Worm (Caenorhabditis elegans) whole organism, mixed stage, embryonic: ENCODE measurements around the gene clec-62.

Experiments
- M03D4.4 ChIP-seq: sonication (generic microtip); optimal IDR thresholded peaks from 2 replicates; lab custom pipeline; 2017; ENCODE audit warnings: mild to moderate bottlenecking, missing genetic modification characterization, missing compliant biosample characterization
- bed-3 ChIP-seq: fragments of 200-800 bp; sonication (Bioruptor generic); optimal IDR thresholded peaks from 3 replicates; lab custom pipeline; 2018; ENCODE audit warnings: mild to moderate bottlenecking, missing genetic modification characterization, moderate library complexity, missing compliant biosample characterization
- blmp-1 ChIP-seq: fragments of 150-350 bp; optimal IDR thresholded peaks from 2 replicates; lab custom pipeline; 2014; ENCODE audit warnings: missing biosample characterization, missing genetic modification characterization
- ceh-39 ChIP-seq: fragments of 150-350 bp; optimal IDR thresholded peaks from 2 replicates; lab custom pipeline; 2014; ENCODE audit warnings: missing biosample characterization, missing genetic modification characterization
- ceh-43 ChIP-seq: fragments of 200-800 bp; sonication (Bioruptor generic); optimal IDR thresholded peaks from 2 replicates; lab custom pipeline; 2018; ENCODE audit warnings: mild to moderate bottlenecking, missing genetic modification characterization, moderate library complexity, missing compliant biosample characterization
- ceh-83 ChIP-seq: fragments of 200-800 bp; sonication (Bioruptor generic); optimal IDR thresholded peaks from 2 replicates; lab custom pipeline; 2018; ENCODE audit warnings: mild to moderate bottlenecking, missing genetic modification characterization, missing compliant biosample characterization
- ces-1 ChIP-seq: fragments of 150-350 bp; optimal IDR thresholded peaks from 2 replicates; lab custom pipeline; 2014; ENCODE audit warnings: missing biosample characterization, missing genetic modification reagents, missing genetic modification characterization
- cnd-1 ChIP-seq: fragments of 200-800 bp; sonication (Bioruptor generic); optimal IDR thresholded peaks from 2 replicates; lab custom pipeline; 2018; ENCODE audit warnings: mild to moderate bottlenecking, missing genetic modification characterization, missing compliant biosample characterization
- drap-1 ChIP-seq: fragments of 200-800 bp; sonication (Bioruptor generic); optimal IDR thresholded peaks from 3 replicates; lab custom pipeline; 2018; ENCODE audit warnings: mild to moderate bottlenecking, missing genetic modification characterization, missing compliant biosample characterization
- elt-1 ChIP-seq: sonication (generic microtip); optimal IDR thresholded peaks from 2 replicates; lab custom pipeline; 2017; ENCODE audit warnings: missing genetic modification characterization, mild to moderate bottlenecking, missing compliant biosample characterization, antibody characterized with exemption, moderate library complexity, borderline replicate concordance; ENCODE audit not compliant: insufficient read depth
- elt-3 ChIP-seq: fragments of 150-350 bp; optimal IDR thresholded peaks from 2 replicates; lab custom pipeline; 2014; ENCODE audit warnings: missing biosample characterization, missing genetic modification characterization
- flh-1 ChIP-seq: fragments of 200-800 bp; sonication (Bioruptor generic); optimal IDR thresholded peaks from 2 replicates; lab custom pipeline; 2018; ENCODE audit warnings: mild to moderate bottlenecking, missing genetic modification characterization, moderate library complexity, missing compliant biosample characterization
- lin-13 ChIP-seq: fragments of 150-350 bp; optimal IDR thresholded peaks from 2 replicates; lab custom pipeline; 2014; ENCODE audit warnings: missing biosample characterization, missing genetic modification characterization
- lin-32 ChIP-seq: fragments of 200-800 bp; sonication (Bioruptor generic); optimal IDR thresholded peaks from 2 replicates; lab custom pipeline; 2018; ENCODE audit warnings: mild to moderate bottlenecking, missing genetic modification characterization, missing compliant biosample characterization
- lsy-2 ChIP-seq: fragments of 150-350 bp; optimal IDR thresholded peaks from 2 replicates; lab custom pipeline; 2014; ENCODE audit warnings: missing biosample characterization, missing genetic modification characterization
- mab-5 ChIP-seq: fragments of 150-350 bp; optimal IDR thresholded peaks from 2 replicates; lab custom pipeline; 2014; ENCODE audit warnings: missing biosample characterization, missing genetic modification characterization
- mep-1 ChIP-seq: fragments of 150-350 bp; optimal IDR thresholded peaks from 2 replicates; lab custom pipeline; 2017; ENCODE audit warnings: missing biosample characterization, missing genetic modification reagents, missing genetic modification characterization, inconsistent platforms
- mls-2 ChIP-seq: sonication (generic microtip); optimal IDR thresholded peaks from 2 replicates; lab custom pipeline; 2016; ENCODE audit warnings: mild to moderate bottlenecking, missing genetic modification characterization, moderate library complexity, missing compliant biosample characterization
- nhr-2 ChIP-seq: fragments of 150-350 bp; optimal IDR thresholded peaks from 2 replicates; lab custom pipeline; 2014; ENCODE audit warnings: missing biosample characterization, missing genetic modification characterization
- nhr-76 ChIP-seq: sonication (generic microtip); optimal IDR thresholded peaks from 2 replicates; lab custom pipeline; 2017; ENCODE audit warnings: missing biosample characterization, missing genetic modification characterization
- sem-2 ChIP-seq: fragments of 200-800 bp; sonication (Bioruptor generic); optimal IDR thresholded peaks from 2 replicates; lab custom pipeline; 2018; ENCODE audit warnings: mild to moderate bottlenecking, missing genetic modification characterization, missing compliant biosample characterization
- snpc-4 ChIP-seq: fragments of 150-350 bp; optimal IDR thresholded peaks from 2 replicates; lab custom pipeline; 2014; ENCODE audit warnings: missing biosample characterization, missing genetic modification characterization
- sptf-1 ChIP-seq: sonication (generic microtip); optimal IDR thresholded peaks from 2 replicates; lab custom pipeline; 2017; ENCODE audit warnings: mild to moderate bottlenecking, missing genetic modification characterization, moderate library complexity, missing compliant biosample characterization
- tbx-8 ChIP-seq: fragments of 200-800 bp; sonication (Bioruptor generic); optimal IDR thresholded peaks from 2 replicates; lab custom pipeline; 2018; ENCODE audit warnings: mild to moderate bottlenecking, missing genetic modification characterization, moderate library complexity, missing compliant biosample characterization
- unc-120 ChIP-seq: sonication (generic microtip); optimal IDR thresholded peaks from 2 replicates; lab custom pipeline; 2017; ENCODE audit warnings: missing genetic modification characterization, missing compliant biosample characterization; ENCODE audit not compliant: poor library complexity, severe bottlenecking
- unc-39 ChIP-seq: fragments of 150-350 bp; optimal IDR thresholded peaks from 2 replicates; lab custom pipeline; 2014; ENCODE audit warnings: missing biosample characterization, missing genetic modification characterization
- unc-62 ChIP-seq: fragments of 150-350 bp; optimal IDR thresholded peaks from 2 replicates; lab custom pipeline; 2014; ENCODE audit warnings: missing biosample characterization, missing genetic modification reagents, missing genetic modification characterization
- ztf-11 ChIP-seq: fragments of 150-350 bp; optimal IDR thresholded peaks from 2 replicates; lab custom pipeline; 2014; ENCODE audit warnings: missing biosample characterization, missing genetic modification characterization

clec-62 gene

DNA sequence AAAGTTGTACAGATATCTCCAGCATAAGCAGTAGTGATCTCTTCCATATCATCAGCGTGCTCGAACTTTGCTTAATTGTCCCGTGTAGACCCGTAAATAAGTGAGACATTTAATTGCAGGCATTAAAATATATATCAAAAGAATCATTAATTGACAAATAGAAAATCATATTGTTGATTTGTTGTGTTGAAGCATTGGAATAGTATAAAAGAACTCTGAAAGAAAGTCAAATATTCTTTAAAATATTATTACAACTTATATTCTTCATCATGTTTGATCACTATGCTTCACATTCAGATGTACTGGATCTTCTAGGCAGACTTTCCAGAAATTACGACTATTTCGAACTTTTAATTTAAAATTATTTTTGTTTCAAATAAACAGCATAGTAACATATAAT is 30.6 kb upstream of the clec-62 start, which contains the start of gene F58G1.8:
TSS of gene F58G1.8 (minus strand) at position 101 of the 400 bp plus-strand sequence.
- TF ChIP-seq flh-1 = no peak
- TF ChIP-seq ceh-43 (GFP tag; lab: Kevin White, UChicago) = no peak
- TF ChIP-seq bed-3 (GFP tag; lab: Kevin White, UChicago) = no peak
- no peak for TF ChIP-seq lin-32
- no peak for TF ChIP-seq lsy-2 (tag; lab: Kevin White, UChicago)
- TF ChIP-seq blmp-1 (tag; lab: Kevin White, UChicago) = no peak
- no peak for TF ChIP-seq nhr-76 (tag; lab: Kevin White, UChicago)
- TF ChIP-seq tbx-8 (GFP tag; lab: Kevin White, UChicago) = no peak
- no peak for TF ChIP-seq ztf-11 (tag; lab: Kevin White, UChicago)
- TF ChIP-seq ceh-39 (tag; lab: Kevin White, UChicago) = no peak
- TF ChIP-seq mab-5 (tag; lab: Kevin White, UChicago) = no peak
- TF ChIP-seq cnd-1 (tag; lab: Kevin White, UChicago) = no peak
- TF ChIP-seq unc-62 = no peak
- TF ChIP-seq mls-2 (tag; lab: Kevin White, UChicago) = no peak
- TF ChIP-seq, all 35 proteins: peak for 0

DNA sequence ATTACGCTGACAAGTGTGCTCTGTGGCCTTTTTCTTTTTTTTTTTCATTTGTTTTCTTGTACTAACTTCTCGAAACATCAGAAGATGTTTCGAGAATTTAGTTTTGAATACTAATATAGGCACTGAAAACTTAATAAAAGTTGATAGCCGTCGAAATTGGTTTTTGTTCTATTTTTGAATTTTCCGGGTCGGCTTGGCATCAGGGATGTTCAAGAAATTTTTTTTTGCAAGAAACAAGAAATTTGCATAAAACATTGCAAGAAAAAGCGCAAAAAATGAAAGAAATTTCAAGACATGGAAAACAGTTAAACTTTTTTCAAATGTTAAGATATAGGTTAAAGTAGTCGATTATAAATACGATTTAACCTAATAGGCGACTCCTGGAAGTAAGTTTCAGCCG is 28.3 kb upstream of the clec-62 start:
- TF ChIP-seq lin-32 = no peak
- TF ChIP-seq elt-1 (tag; lab: Kevin White, UChicago) = no peak

ce11 chrII:12921478-12921877 is 26.6 kb upstream of the clec-62 start:
- no peak for TF ChIP-seq mls-2 (tag; lab: Kevin White, UChicago)
- no peak for TF ChIP-seq drap-1 (GFP tag; lab: Kevin White, UChicago)
- TF ChIP-seq cnd-1 (tag; lab: Kevin White, UChicago) = no peak
- no peak for TF ChIP-seq ceh-83
- TF ChIP-seq tbx-8 (GFP tag; lab: Kevin White, UChicago) = no peak
- TF ChIP-seq elt-3 (tag; lab: Kevin White, UChicago) = no peak
- TF ChIP-seq snpc-4 = no peak
- TF ChIP-seq lin-13 (tag; lab: Kevin White, UChicago) = no peak
- TF ChIP-seq nhr-76 (tag; lab: Kevin White, UChicago) = no peak
- no peak for TF ChIP-seq ceh-39 (tag; lab: Kevin White, UChicago)
- TF ChIP-seq unc-39 = no peak
- TF ChIP-seq sem-2 (GFP tag; lab: Kevin White, UChicago) = no peak
- no peak for TF ChIP-seq M03D4.4 (tag; lab: Kevin White, UChicago)
- no peak for TF ChIP-seq ces-1 (GFP tag; lab: Kevin White, UChicago)
- TF ChIP-seq lin-32 = no peak
- TF ChIP-seq ceh-43 (GFP tag; lab: Kevin White, UChicago) = no peak
- no peak for TF ChIP-seq elt-1 (tag; lab: Kevin White, UChicago)
- TF ChIP-seq sptf-1 (tag; lab: Kevin White, UChicago) = no peak
- no peak for TF ChIP-seq unc-62
- no peak for TF ChIP-seq bed-3 (GFP tag; lab: Kevin White, UChicago)

DNA sequence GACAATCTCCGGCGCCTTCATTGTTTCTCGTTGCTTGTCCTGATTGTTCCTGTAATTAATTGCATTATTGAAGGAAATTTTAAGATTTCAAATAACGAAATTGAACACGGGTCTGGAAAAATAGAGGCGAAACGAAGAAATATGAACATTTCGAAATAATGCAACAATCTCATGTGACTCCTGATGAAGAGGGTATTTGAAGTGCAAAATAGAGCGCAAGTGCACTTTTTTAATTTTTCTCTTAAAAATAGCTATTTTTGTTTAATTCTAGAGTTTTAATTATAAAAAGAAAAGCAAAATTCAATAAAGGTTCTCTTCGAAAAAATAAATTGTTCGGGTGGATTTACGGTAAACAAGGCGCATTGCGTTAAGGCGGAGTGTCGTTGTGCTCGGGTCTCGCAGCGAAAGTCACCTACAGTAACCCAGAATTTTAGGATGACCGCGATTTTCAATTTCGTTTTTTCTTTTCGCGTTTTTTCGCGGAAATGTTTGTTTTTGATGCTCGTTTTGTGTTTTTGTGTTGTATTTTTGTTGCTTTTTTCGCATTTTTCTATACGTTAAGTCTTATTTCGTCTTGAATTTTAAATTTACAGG is 24.1 kb upstream of the clec-62 start, which contains the start of the genes F58G1.2 and wago-4:
TSS of gene F58G1.2 (minus strand) at position 51 of the 594 bp plus-strand sequence.
TSS of gene wago-4 (plus strand) at position 592 of the 594 bp plus-strand sequence.
- peak; percentile 68 for TF ChIP-seq lin-13 (tag; lab: Kevin White, UChicago)
- no peak for TF ChIP-seq mls-2 (tag; lab: Kevin White, UChicago)
- TF ChIP-seq mep-1 = peak; percentile 48
- TF ChIP-seq nhr-76 (tag; lab: Kevin White, UChicago) = no peak

- TF ChIP-seq unc-120 (tag; lab: Kevin White, UChicago) = peak; percentile 33
- no peak for TF ChIP-seq nhr-2 (tag; lab: Kevin White, UChicago)
Measured at ce11 chrII:12914514-12915075, 19.7 kb upstream of the clec-62 start, which contains the start of gene F35C5.12. TSS of gene F35C5.12 (minus strand) at chrII:12914564.
